Worm (Caenorhabditis elegans): Measurements from ENCODE around the gene C14C11.2.

Gene C14C11.2

ce11 chrV:5712652-5713051 lies 51.7 kb downstream of the C14C11.2 start, which contains the start of gene gcst-1:
Gene gcst-1, plus strand, starts transcription at chrV:5712928.
- TF ChIP-seq lin-26 (GFP tag; IDR thresholded peaks at IDR 0.05) (no peak), dpff-1 (tag; optimal IDR thresholded peaks at IDR 0.05) (no peak), cebp-1 (GFP tag; IDR thresholded peaks at IDR 0.05) (no peak), cebp-1 (tag; optimal IDR thresholded peaks at IDR 0.05) (peak; percentile 14), nhr-80 (tag; optimal IDR thresholded peaks at IDR 0.05) (peak; percentile 78), B0336.3 (GFP tag; IDR thresholded peaks at IDR 0.05) (0 out of 2 replicates have a peak, but pooled peaks have one; percentile 17), ceh-40 (GFP tag; IDR thresholded peaks at IDR 0.05) (no peak)

Data from whole organism, young adult.